Worm (Caenorhabditis elegans) whole organism, L4 larva: Measurements from ENCODE around the gene sphk-1.
A peak's percentile ranks its signal among the peaks of the same experiment; 100 is the strongest.

ENCODE experiments used
- D1046.2 ChIP-seq: fragments of 200-800 bp; sonication (Bioruptor generic); IDR thresholded peaks from 2 replicates; pipeline ENCODE4 v1.3.6; 2022; ENCODE audit warnings: missing genetic modification characterization, missing compliant biosample characterization
- F44E2.7 ChIP-seq: fragments of 200-800 bp; sonication (Bioruptor generic); IDR thresholded peaks from 2 replicates; pipeline ENCODE4 v2.1.2; 2022; ENCODE audit warnings: missing genetic modification characterization, missing compliant biosample characterization
- T20F7.1 ChIP-seq: fragments of 200-800 bp; sonication (Bioruptor generic); optimal IDR thresholded peaks from 2 replicates; lab custom pipeline; 2018; ENCODE audit warnings: mild to moderate bottlenecking, missing genetic modification characterization, missing compliant biosample characterization
- T26A8.4 ChIP-seq: fragments of 200-800 bp; sonication (Bioruptor generic); IDR thresholded peaks from 2 replicates; pipeline ENCODE4 v1.3.6; 2022; ENCODE audit warnings: missing genetic modification characterization, missing compliant biosample characterization
- Y105C5A.15 ChIP-seq: fragments of 200-800 bp; sonication (Bioruptor generic); IDR thresholded peaks from 2 replicates; pipeline ENCODE4 v1.3.6; 2022; ENCODE audit warnings: missing genetic modification characterization, missing compliant biosample characterization
- ZK337.2 ChIP-seq: fragments of 200-800 bp; sonication (Bioruptor generic); IDR thresholded peaks from 2 replicates; pipeline ENCODE4 v1.3.6; 2022; ENCODE audit warnings: missing genetic modification reagents, missing genetic modification characterization, missing compliant biosample characterization
- aha-1 ChIP-seq: fragments of 150-350 bp; peaks from one replicate; lab custom pipeline; 2014; ENCODE audit warnings: missing biosample characterization, missing genetic modification characterization
- aly-2 ChIP-seq: sonication (generic microtip); optimal IDR thresholded peaks from 2 replicates; lab custom pipeline; 2018; ENCODE audit warnings: missing biosample characterization, missing genetic modification characterization
- ama-1 ChIP-seq: fragments of 150-350 bp; optimal IDR thresholded peaks from 2 replicates; lab custom pipeline; 2014; ENCODE audit warnings: inconsistent platforms, mixed read lengths
- arid-1 ChIP-seq: fragments of 200-800 bp; sonication (Bioruptor generic); conservative IDR thresholded peaks from 2 replicates; pipeline ENCODE4 v1.3.6; 2022; ENCODE audit warnings: missing genetic modification reagents, missing genetic modification characterization, missing compliant biosample characterization
- ceh-20 ChIP-seq: fragments of 200-800 bp; sonication (Bioruptor generic); IDR thresholded peaks from 2 replicates; pipeline ENCODE4 v1.3.6; 2022; ENCODE audit warnings: missing genetic modification reagents, missing genetic modification characterization, missing compliant biosample characterization
- ceh-28 ChIP-seq: fragments of 150-350 bp; optimal IDR thresholded peaks from 2 replicates; lab custom pipeline; 2014; ENCODE audit warnings: missing biosample characterization, missing genetic modification reagents, missing genetic modification characterization
- ceh-44 ChIP-seq: fragments of 200-800 bp; sonication (Bioruptor generic); IDR thresholded peaks from 2 replicates; pipeline ENCODE4 v1.3.6; 2022; ENCODE audit warnings: missing genetic modification reagents, missing genetic modification characterization, missing compliant biosample characterization
- ceh-62 ChIP-seq: sonication (generic microtip); optimal IDR thresholded peaks from 2 replicates; lab custom pipeline; 2017; ENCODE audit warnings: missing biosample characterization, missing genetic modification characterization
- ces-1 ChIP-seq: fragments of 150-350 bp; sonication (generic microtip); optimal IDR thresholded peaks from 4 replicates; lab custom pipeline; 2014; ENCODE audit warnings: missing biosample characterization, missing genetic modification reagents, missing genetic modification characterization
- daf-16 ChIP-seq, 3 experiments: sonication (generic microtip); optimal IDR thresholded peaks; 2 replicates each; lab custom pipeline; 2016 to 2017; ENCODE audit warnings: missing genetic modification characterization in 3 of 3, missing genetic modification reagents in 3 of 3, mild to moderate bottlenecking in 2 of 3, missing compliant biosample characterization in 2 of 3, missing biosample characterization in 1 of 3, moderate library complexity in 1 of 3
- daf-8 ChIP-seq: fragments of 200-800 bp; sonication (Bioruptor generic); IDR thresholded peaks from 2 replicates; pipeline ENCODE4 v1.3.6; 2022; ENCODE audit warnings: missing genetic modification characterization, missing compliant biosample characterization
- dmd-6 ChIP-seq: fragments of 200-800 bp; sonication (Bioruptor generic); IDR thresholded peaks from 2 replicates; pipeline ENCODE4 v1.3.6; 2022; ENCODE audit warnings: missing genetic modification reagents, missing genetic modification characterization, missing compliant biosample characterization
- duxl-1 ChIP-seq: sonication (generic microtip); optimal IDR thresholded peaks from 2 replicates; lab custom pipeline; 2016; ENCODE audit warnings: mild to moderate bottlenecking, missing genetic modification characterization, moderate library complexity, missing compliant biosample characterization; ENCODE audit not compliant: poor library complexity
- egl-43 ChIP-seq: fragments of 200-800 bp; sonication (Bioruptor generic); IDR thresholded peaks from 2 replicates; pipeline ENCODE4 v1.3.6; 2022; ENCODE audit warnings: missing genetic modification reagents, missing genetic modification characterization, missing compliant biosample characterization
- fkh-10 ChIP-seq: fragments of 150-350 bp; optimal IDR thresholded peaks from 2 replicates; lab custom pipeline; 2014; ENCODE audit warnings: missing biosample characterization, missing genetic modification reagents, missing genetic modification characterization
- jun-1 ChIP-seq: fragments of 150-350 bp; optimal IDR thresholded peaks from 2 replicates; lab custom pipeline; 2014; ENCODE audit warnings: missing biosample characterization, missing genetic modification reagents, missing genetic modification characterization
- lim-7 ChIP-seq: fragments of 200-800 bp; sonication (Bioruptor generic); IDR thresholded peaks from 2 replicates; pipeline ENCODE4 v1.3.6; 2022; ENCODE audit warnings: missing genetic modification characterization, missing compliant biosample characterization
- lin-38 ChIP-seq: fragments of 200-800 bp; sonication (Bioruptor generic); IDR thresholded peaks from 2 replicates; pipeline ENCODE4 v1.3.6; 2022; ENCODE audit warnings: missing genetic modification reagents, missing genetic modification characterization, missing compliant biosample characterization
- lin-39 ChIP-seq: fragments of 150-350 bp; optimal IDR thresholded peaks from 2 replicates; lab custom pipeline; 2014; ENCODE audit warnings: missing biosample characterization, missing genetic modification reagents, missing genetic modification characterization
- madf-5 ChIP-seq, 2 experiments: fragments of 200-800 bp; sonication (Bioruptor generic); IDR thresholded peaks; 2 replicates each; pipeline ENCODE4 v1.3.6; 2022; ENCODE audit warnings: missing compliant biosample characterization in 2 of 2, missing genetic modification characterization in 2 of 2
- madf-9 ChIP-seq: fragments of 200-800 bp; sonication (Bioruptor generic); conservative IDR thresholded peaks from 2 replicates; pipeline ENCODE4 v1.3.6; 2022; ENCODE audit warnings: missing genetic modification reagents, missing genetic modification characterization, missing compliant biosample characterization
- mdl-1 ChIP-seq, 2 experiments: fragments of 150-350 bp in 1 of 2; sonication (generic microtip) in 1 of 2; optimal IDR thresholded peaks; 2 replicates each; lab custom pipeline; 2014 to 2017; ENCODE audit warnings: missing biosample characterization in 2 of 2, missing genetic modification characterization in 2 of 2
- mes-2 ChIP-seq: sonication (generic microtip); optimal IDR thresholded peaks from 2 replicates; lab custom pipeline; 2016; ENCODE audit warnings: missing genotype, mild to moderate bottlenecking, missing genetic modification characterization, missing compliant biosample characterization; ENCODE audit not compliant: poor library complexity, severe bottlenecking
- mxl-2 ChIP-seq: fragments of 200-800 bp; sonication (Bioruptor generic); conservative IDR thresholded peaks from 2 replicates; pipeline ENCODE4 v1.3.6; 2022; ENCODE audit warnings: missing genetic modification reagents, missing genetic modification characterization, missing compliant biosample characterization
- nhr-102 ChIP-seq: sonication (generic microtip); optimal IDR thresholded peaks from 2 replicates; lab custom pipeline; 2016; ENCODE audit warnings: mild to moderate bottlenecking, missing genetic modification characterization, moderate library complexity, missing compliant biosample characterization
- nhr-11 ChIP-seq: fragments of 150-350 bp; optimal IDR thresholded peaks from 2 replicates; lab custom pipeline; 2014; ENCODE audit warnings: missing biosample characterization, missing genetic modification characterization
- nhr-111 ChIP-seq: fragments of 200-800 bp; sonication (Bioruptor generic); optimal IDR thresholded peaks from 2 replicates; lab custom pipeline; 2018; ENCODE audit warnings: mild to moderate bottlenecking, missing genetic modification characterization, missing compliant biosample characterization
- nhr-237 ChIP-seq: sonication (generic microtip); optimal IDR thresholded peaks from 2 replicates; lab custom pipeline; 2017; ENCODE audit warnings: missing biosample characterization, missing genetic modification characterization
- nhr-25 ChIP-seq: sonication (generic microtip); optimal IDR thresholded peaks from 2 replicates; lab custom pipeline; 2017; ENCODE audit warnings: missing genetic modification characterization, mild to moderate bottlenecking, missing compliant biosample characterization, antibody characterized with exemption, moderate library complexity, borderline replicate concordance; ENCODE audit not compliant: insufficient read depth
- nhr-41 ChIP-seq: fragments of 200-800 bp; sonication (Bioruptor generic); IDR thresholded peaks from 2 replicates; pipeline ENCODE4 v1.3.6; 2022; ENCODE audit warnings: missing genetic modification reagents, missing genetic modification characterization, missing compliant biosample characterization
- sdz-12 ChIP-seq: fragments of 200-800 bp; sonication (Bioruptor generic); optimal IDR thresholded peaks from 2 replicates; lab custom pipeline; 2018; ENCODE audit warnings: mild to moderate bottlenecking, missing genetic modification characterization, missing compliant biosample characterization
- skn-1 ChIP-seq: fragments of 150-350 bp; optimal IDR thresholded peaks from 2 replicates; lab custom pipeline; 2014; ENCODE audit warnings: missing biosample characterization, missing genetic modification characterization
- snpc-1.2 ChIP-seq: fragments of 200-800 bp; sonication (Bioruptor generic); IDR thresholded peaks from 2 replicates; pipeline ENCODE4 v1.3.6; 2022; ENCODE audit warnings: missing genetic modification reagents, missing genetic modification characterization, missing compliant biosample characterization
- spr-1 ChIP-seq: sonication (generic microtip); optimal IDR thresholded peaks from 2 replicates; lab custom pipeline; 2016; ENCODE audit warnings: mild to moderate bottlenecking, missing genetic modification characterization, missing compliant biosample characterization
- tag-97 ChIP-seq: fragments of 200-800 bp; sonication (Bioruptor generic); IDR thresholded peaks from 2 replicates; pipeline ENCODE4 v1.3.6; 2022; ENCODE audit warnings: missing genetic modification characterization, missing compliant biosample characterization
- tra-1 ChIP-seq: fragments of 200-800 bp; sonication (Bioruptor generic); IDR thresholded peaks from 2 replicates; pipeline ENCODE4 v1.3.6; 2022; ENCODE audit warnings: missing genetic modification reagents, missing genetic modification characterization, missing compliant biosample characterization
- vab-7 ChIP-seq: fragments of 200-800 bp; sonication (Bioruptor generic); IDR thresholded peaks from 2 replicates; pipeline ENCODE4 v1.3.6; 2022; ENCODE audit warnings: missing genetic modification reagents, missing genetic modification characterization, missing compliant biosample characterization
- zfp-2 ChIP-seq: sonication (generic microtip); optimal IDR thresholded peaks from 2 replicates; lab custom pipeline; 2016; ENCODE audit warnings: mild to moderate bottlenecking, missing genetic modification characterization, missing compliant biosample characterization
- zfp-3 ChIP-seq: fragments of 200-800 bp; sonication (Bioruptor generic); conservative IDR thresholded peaks from 2 replicates; pipeline ENCODE4 v1.3.6; 2022; ENCODE audit warnings: missing genetic modification reagents, missing genetic modification characterization, missing compliant biosample characterization
- ztf-11 ChIP-seq: fragments of 150-350 bp; optimal IDR thresholded peaks from 2 replicates; lab custom pipeline; 2014; ENCODE audit warnings: missing biosample characterization, missing genetic modification characterization

Gene sphk-1

DNA sequence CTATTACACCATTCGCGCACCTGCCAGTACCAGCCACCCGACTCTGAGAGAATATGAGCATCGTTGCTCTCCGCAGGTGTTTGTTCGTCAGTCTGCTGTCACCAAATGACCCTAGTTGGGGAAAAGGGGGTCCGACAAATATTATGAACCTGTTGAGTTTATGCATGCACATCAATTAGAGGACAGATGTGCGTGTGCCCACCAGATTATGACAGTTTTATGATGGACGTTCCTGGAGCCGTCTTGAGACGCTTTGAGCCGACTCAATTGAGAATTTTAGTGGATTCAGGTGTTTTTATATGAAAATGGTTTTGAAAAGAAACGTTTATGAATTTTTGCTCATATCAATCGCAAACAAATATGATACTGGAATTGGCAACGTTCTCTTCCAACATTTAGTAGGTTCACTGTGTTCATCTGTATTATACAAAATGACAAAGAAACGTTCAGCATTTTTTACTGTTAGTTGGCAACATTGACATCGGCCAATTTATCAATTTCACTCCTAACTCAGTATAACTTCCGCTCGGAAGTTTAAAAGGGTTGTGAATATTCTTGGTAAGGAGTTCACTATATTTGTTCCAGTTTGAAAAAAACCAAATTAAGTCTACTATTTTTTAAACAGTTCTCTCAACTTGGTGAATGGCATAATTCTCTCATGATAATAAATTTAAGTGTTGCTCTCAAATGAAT lies 45.9 kb upstream of the sphk-1 start (continued):
- TF ChIP-seq T26A8.4 (peak; percentile 82), nhr-11 (tag; lab: Kevin White, UChicago) (peak; percentile 23), ama-1 (lab: Kevin White, UChicago) (peak; percentile 99), nhr-237 (tag; lab: Kevin White, UChicago) (no peak), arid-1 (GFP tag; lab: Robert Waterston, UW) (peak; percentile 71), madf-9 (no peak; the same call in 1 of the 2 replicates), jun-1 (no peak), nhr-41 (GFP tag; lab: Robert Waterston, UW) (no peak), tag-97 (GFP tag; lab: Robert Waterston, UW) (no peak), spr-1 (tag; lab: Kevin White, UChicago) (peak; percentile 57), ceh-44 (GFP tag; lab: Robert Waterston, UW) (no peak), fkh-10 (no peak), daf-8 (GFP tag; lab: Robert Waterston, UW) (no peak), lin-39 (no peak), F44E2.7 (peak; percentile 54; the same call in 1 of the 2 replicates), madf-5 (GFP tag; IDR thresholded peaks at IDR 0.05; lab: Robert Waterston, UW) (peak; percentile 8 to 61; a peak in 2 of 4 replicates)

DNA sequence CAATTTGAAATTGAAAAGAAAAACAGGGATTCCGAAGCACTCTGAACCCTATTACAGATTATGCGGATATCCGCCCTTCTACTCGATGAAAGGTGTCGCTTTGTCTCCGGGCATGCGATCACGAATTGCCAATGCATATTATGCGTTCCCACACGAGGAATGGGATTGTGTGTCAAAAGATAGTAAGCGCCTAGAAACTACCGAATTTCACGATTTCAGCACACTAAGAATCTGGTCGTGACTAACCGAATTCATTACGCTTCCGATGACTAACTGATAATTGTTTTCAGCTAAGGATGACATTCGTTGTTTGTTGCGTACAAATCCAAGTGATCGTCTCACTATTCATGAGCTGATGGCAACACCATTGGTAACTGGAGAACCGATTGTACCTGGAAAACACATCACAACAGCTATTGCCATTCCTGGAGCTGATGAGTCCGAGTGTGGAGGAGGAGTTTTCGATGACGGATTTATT lies 44.9 kb upstream of the sphk-1 start:
- TF ChIP-seq nhr-111 (GFP tag; lab: Kevin White, UChicago) (peak; percentile 77), ceh-20 (peak; percentile 64; the same call in 1 of the 2 replicates), mes-2 (tag; lab: Kevin White, UChicago) (peak; percentile 32), zfp-2 (tag; lab: Kevin White, UChicago) (no peak), duxl-1 (tag; lab: Kevin White, UChicago) (peak; percentile 58), mdl-1 (tag; optimal IDR thresholded peaks at IDR 0.05; lab: Kevin White, UChicago) (no peak), dmd-6 (GFP tag; lab: Robert Waterston, UW) (peak; percentile 10; the same call in 1 of the 2 replicates), D1046.2 (peak; percentile 28; the same call in 1 of the 2 replicates), Y105C5A.15 (peak; percentile 74; the same call in 1 of the 2 replicates), aha-1 (tag; lab: Kevin White, UChicago) (peak; percentile 55), arid-1 (GFP tag; lab: Robert Waterston, UW) (0 out of 2 replicates have a peak, but pooled peaks have one; percentile 37), ama-1 (lab: Kevin White, UChicago) (peak; percentile 96), T26A8.4 (peak; percentile 64), daf-16 (GFP tag; optimal IDR thresholded peaks at IDR 0.05; lab: Kevin White, UChicago) (no peak), daf-16 (tag; optimal IDR thresholded peaks at IDR 0.05; lab: Kevin White, UChicago) (peak; percentile 7), nhr-41 (GFP tag; lab: Robert Waterston, UW) (peak; percentile 43), mxl-2 (GFP tag; lab: Robert Waterston, UW) (peak; percentile 68), ZK337.2 (GFP tag; lab: Robert Waterston, UW) (0 out of 2 replicates have a peak, but pooled peaks have one; percentile 1), nhr-25 (tag; lab: Kevin White, UChicago) (peak; percentile 71), skn-1 (tag; lab: Kevin White, UChicago) (no peak), vab-7 (GFP tag; lab: Robert Waterston, UW) (peak; percentile 49; the same call in 1 of the 2 replicates), egl-43 (GFP tag; lab: Robert Waterston, UW) (0 out of 2 replicates have a peak, but pooled peaks have one; percentile 11), sdz-12 (GFP tag; lab: Kevin White, UChicago) (peak; percentile 74), snpc-1.2 (peak; percentile 52; the same call in 1 of the 2 replicates), madf-5 (GFP tag; IDR thresholded peaks at IDR 0.05; lab: Robert Waterston, UW) (peak in 1 of 2 experiments; percentile 63; a peak in 1 of 4 replicates), lim-7 (GFP tag; lab: Robert Waterston, UW) (peak; percentile 50; the same call in 1 of the 2 replicates), lin-38 (GFP tag; lab: Robert Waterston, UW) (0 out of 2 replicates have a peak, but pooled peaks have one; percentile 4), aly-2 (no peak), ztf-11 (no peak), ceh-62 (no peak), nhr-102 (tag; lab: Kevin White, UChicago) (no peak), ces-1 (GFP tag; lab: Kevin White, UChicago) (no peak), ceh-28 (tag; lab: Kevin White, UChicago) (no peak), T20F7.1 (peak; percentile 35), zfp-3 (GFP tag; lab: Robert Waterston, UW) (peak; percentile 79; the same call in 1 of the 2 replicates), tra-1 (GFP tag; lab: Robert Waterston, UW) (peak; percentile 17; the same call in 1 of the 2 replicates)
